Worm (Caenorhabditis elegans): Measurements from ENCODE around the gene CC8.3.
A peak's percentile ranks its signal among the peaks of the same experiment; 100 is the strongest.

Gene CC8.3

DNA sequence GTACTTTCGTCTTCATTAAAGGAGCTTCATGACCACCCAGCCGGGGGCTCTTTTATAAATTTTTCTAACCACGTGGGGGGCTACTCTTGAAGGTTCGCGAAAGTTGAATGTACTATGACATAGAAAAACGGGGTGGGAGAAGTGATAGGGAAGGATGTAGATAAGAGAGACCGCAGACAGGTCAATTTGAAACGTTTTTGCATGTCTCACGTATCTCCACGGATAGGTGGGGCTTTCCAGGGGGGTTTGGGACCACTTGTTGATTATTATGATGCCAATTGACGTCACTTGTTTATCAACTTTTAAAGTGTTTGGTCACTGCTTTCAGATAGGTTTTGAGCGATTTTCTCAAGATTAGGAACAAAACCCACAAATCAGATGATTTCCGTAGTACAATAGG is 5.5 kb upstream of the CC8.3 start (continued):
- TF ChIP-seq elt-2 (tag; optimal IDR thresholded peaks at IDR 0.05) (no peak), zag-1 (tag; optimal IDR thresholded peaks at IDR 0.05) (no peak), unc-98 (GFP tag; IDR thresholded peaks at IDR 0.05) (0 out of 2 replicates have a peak, but pooled peaks have one; percentile 27), nhr-19 (GFP tag; conservative IDR thresholded peaks at IDR 0.05) (peak; percentile 81), lsy-2 (tag; optimal IDR thresholded peaks at IDR 0.05) (peak; percentile 11 to 32), Y116A8C.19 (tag; optimal IDR thresholded peaks at IDR 0.05; ENCODE audit: borderline replicate concordance) (no peak), rnt-1 (tag; optimal IDR thresholded peaks at IDR 0.05) (peak; percentile 26), tlp-1 (tag; optimal IDR thresholded peaks at IDR 0.05) (no peak), efl-3 (GFP tag; optimal IDR thresholded peaks at IDR 0.05) (no peak), mef-2 (tag; optimal IDR thresholded peaks at IDR 0.05) (peak; percentile 55), hpl-2 (GFP tag; optimal IDR thresholded peaks at IDR 0.05) (no peak), nhr-84 (tag; optimal IDR thresholded peaks at IDR 0.05) (no peak), lin-15B (tag; optimal IDR thresholded peaks at IDR 0.05) (no peak), nhr-71 (tag; optimal IDR thresholded peaks at IDR 0.05) (peak; percentile 89), nhr-237 (tag; optimal IDR thresholded peaks at IDR 0.05) (no peak), blmp-1 (tag; optimal IDR thresholded peaks at IDR 0.05) (peak; percentile 23), nhr-20 (tag; optimal IDR thresholded peaks at IDR 0.05) (peak; percentile 73), pax-3 (tag; optimal IDR thresholded peaks at IDR 0.05) (no peak), ztf-11 (tag; optimal IDR thresholded peaks at IDR 0.05) (no peak), C16A3.4 (tag; optimal IDR thresholded peaks at IDR 0.05) (peak; percentile 13), C34B4.2 (tag; optimal IDR thresholded peaks at IDR 0.05) (no peak), mdl-1 (tag; optimal IDR thresholded peaks at IDR 0.05) (peak in 1 of 2 experiments; percentile 71), nhr-47 (tag; optimal IDR thresholded peaks at IDR 0.05) (peak; percentile 24), ces-1 (GFP tag; optimal IDR thresholded peaks at IDR 0.05) (no peak), isw-1 (GFP tag; IDR thresholded peaks at IDR 0.05) (no peak)

DNA sequence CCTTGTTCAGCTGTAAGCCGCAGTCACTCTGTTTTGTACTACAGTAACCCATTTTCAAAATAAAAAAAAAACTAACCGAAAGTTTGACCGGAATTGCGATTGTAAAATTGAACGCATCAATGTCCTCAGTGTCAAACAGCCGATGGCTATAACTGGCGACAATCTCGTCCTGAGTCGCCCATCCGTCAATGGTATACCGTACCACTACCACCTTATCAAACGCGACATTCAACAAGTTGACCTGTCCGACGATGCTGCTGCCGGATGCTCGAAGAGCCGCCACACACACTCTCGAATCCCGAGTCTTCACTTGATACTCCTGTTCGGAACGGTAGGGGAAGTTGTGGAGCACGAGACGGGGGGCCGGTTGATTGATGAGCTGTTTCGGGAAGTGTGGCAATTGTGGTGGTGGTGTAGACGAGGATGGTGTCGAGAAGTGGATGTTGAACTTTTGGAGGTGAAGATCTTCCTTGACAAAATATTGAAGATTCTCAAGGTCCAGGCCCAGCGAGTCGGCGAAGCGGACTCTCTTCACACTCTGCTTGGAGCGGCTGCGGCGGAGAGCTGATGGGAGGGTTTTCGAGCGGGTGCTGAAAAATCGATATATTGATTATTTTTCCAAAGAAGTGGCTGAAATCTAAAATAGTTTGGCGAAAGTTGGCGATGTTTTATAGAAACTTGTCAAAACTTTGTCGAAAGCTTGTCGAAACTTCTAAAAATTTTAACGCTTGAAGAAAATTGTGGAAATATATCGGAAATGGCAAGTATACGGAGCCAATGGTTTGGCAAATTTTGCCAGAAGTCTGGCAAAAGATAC is 4.5 kb upstream of the CC8.3 start:
- no peak for TF ChIP-seq xbp-1 (tag; optimal IDR thresholded peaks at IDR 0.05)
- peak; percentile 37; the same call in 1 of the 2 replicates for TF ChIP-seq mab-9 (GFP tag; IDR thresholded peaks at IDR 0.05)
- TF ChIP-seq nhr-85 (tag): peak; percentile 7

ce11 chrIV:3645487-3645886 is 3.4 kb upstream of the CC8.3 start:
- TF ChIP-seq snpc-4 (tag; optimal IDR thresholded peaks at IDR 0.05) (no peak), nhr-85 (tag) (no peak), pax-3 (tag; optimal IDR thresholded peaks at IDR 0.05) (no peak), ztf-4 (tag; optimal IDR thresholded peaks at IDR 0.05) (no peak), snu-23 (GFP tag; optimal IDR thresholded peaks at IDR 0.05) (no peak), efl-1 (optimal IDR thresholded peaks at IDR 0.05) (no peak), efl-1 (GFP tag; optimal IDR thresholded peaks at IDR 0.05 in 1 of 2) (peak in 1 of 2 experiments; percentile 39), irx-1 (tag; optimal IDR thresholded peaks at IDR 0.05) (no peak), elt-3 (tag; optimal IDR thresholded peaks at IDR 0.05) (no peak)

ce11 chrIV:3644863-3645378 is 2.8 kb upstream of the CC8.3 start:
- peak; percentile 9 for TF ChIP-seq nhr-47 (tag; optimal IDR thresholded peaks at IDR 0.05)
- no peak for TF ChIP-seq ets-5 (GFP tag; IDR thresholded peaks at IDR 0.05)
- no peak for TF ChIP-seq swsn-7 (tag; optimal IDR thresholded peaks at IDR 0.05)
- TF ChIP-seq ztf-4 (tag; optimal IDR thresholded peaks at IDR 0.05): peak; percentile 90
- TF ChIP-seq nhr-11 (tag; optimal IDR thresholded peaks at IDR 0.05): no peak
- no peak for TF ChIP-seq ztf-11 (tag; optimal IDR thresholded peaks at IDR 0.05)
- TF ChIP-seq lin-14 (GFP tag; optimal IDR thresholded peaks at IDR 0.05): peak; percentile 13
- no peak for TF ChIP-seq fkh-4 (tag; optimal IDR thresholded peaks at IDR 0.05; ENCODE audit: borderline replicate concordance)
- TF ChIP-seq fkh-8 (tag; optimal IDR thresholded peaks at IDR 0.05): no peak
- TF ChIP-seq rnt-1 (tag; optimal IDR thresholded peaks at IDR 0.05): no peak
- TF ChIP-seq lsy-2 (tag; optimal IDR thresholded peaks at IDR 0.05): peak in 1 of 2 experiments; percentile 66
- peak; percentile 61 for TF ChIP-seq nhr-71 (tag; optimal IDR thresholded peaks at IDR 0.05)
- TF ChIP-seq aly-2 (tag; optimal IDR thresholded peaks at IDR 0.05): peak; percentile 83
- TF ChIP-seq nhr-84 (tag; optimal IDR thresholded peaks at IDR 0.05): no peak
- no peak for TF ChIP-seq C34B4.2 (tag; optimal IDR thresholded peaks at IDR 0.05)
- TF ChIP-seq unc-62 (GFP tag; optimal IDR thresholded peaks at IDR 0.05): no peak
- no peak for TF ChIP-seq sup-37 (GFP tag; optimal IDR thresholded peaks at IDR 0.05)
- TF ChIP-seq lin-35 (GFP tag; optimal IDR thresholded peaks at IDR 0.05): no peak
- TF ChIP-seq pqm-1 (tag; optimal IDR thresholded peaks at IDR 0.05): no peak
- TF ChIP-seq nhr-20 (tag; optimal IDR thresholded peaks at IDR 0.05): peak; percentile 8
- TF ChIP-seq xbp-1 (tag; optimal IDR thresholded peaks at IDR 0.05): no peak
- peak; percentile 6 for TF ChIP-seq mep-1 (tag; optimal IDR thresholded peaks at IDR 0.05)
